Worm (Caenorhabditis elegans): ENCODE results near the gene bath-9.

Gene bath-9

ce11 chrII:3428158-3428704 lies 51.3 kb downstream of the bath-9 start:
- no peak for TF ChIP-seq hlh-15 (tag; optimal IDR thresholded peaks at IDR 0.05)
- no peak for TF ChIP-seq pha-4 (tag; optimal IDR thresholded peaks at IDR 0.05)
- no peak for TF ChIP-seq fkh-10 (GFP tag; optimal IDR thresholded peaks at IDR 0.05)
- no peak for TF ChIP-seq ahr-1 (tag; optimal IDR thresholded peaks at IDR 0.05)
- peak; percentile 17 for TF ChIP-seq sox-4 (tag; optimal IDR thresholded peaks at IDR 0.05)
- peak; percentile 85 for TF ChIP-seq ceh-48 (tag; optimal IDR thresholded peaks at IDR 0.05)
- no peak for TF ChIP-seq unc-42 (tag; optimal IDR thresholded peaks at IDR 0.05)
- no peak for TF ChIP-seq ceh-18 (tag; optimal IDR thresholded peaks at IDR 0.05)
- no peak for TF ChIP-seq elt-2 (tag; optimal IDR thresholded peaks at IDR 0.05)
- TF ChIP-seq nfya-1 (tag; optimal IDR thresholded peaks at IDR 0.05) = peak; percentile 8
- TF ChIP-seq C38D4.7 (GFP tag; optimal IDR thresholded peaks at IDR 0.05) = no peak
- TF ChIP-seq ets-4 (tag; optimal IDR thresholded peaks at IDR 0.05) = no peak
- TF ChIP-seq ceh-34 (tag; optimal IDR thresholded peaks at IDR 0.05) = no peak
- TF ChIP-seq zip-5 (tag; optimal IDR thresholded peaks at IDR 0.05) = no peak
- no peak for TF ChIP-seq odd-2 (tag; optimal IDR thresholded peaks at IDR 0.05)
- TF ChIP-seq Y22D7AL.16 (tag; optimal IDR thresholded peaks at IDR 0.05) = no peak
- no peak for TF ChIP-seq hlh-13 (GFP tag; optimal IDR thresholded peaks at IDR 0.05)
- no peak for TF ChIP-seq fkh-6 (tag; optimal IDR thresholded peaks at IDR 0.05)
- no peak for TF ChIP-seq ama-1 (optimal IDR thresholded peaks at IDR 0.05)
- TF ChIP-seq unc-86 (tag; optimal IDR thresholded peaks at IDR 0.05) = no peak
- TF ChIP-seq ztf-16 (tag; optimal IDR thresholded peaks at IDR 0.05) = no peak
- TF ChIP-seq nhr-232 (tag; optimal IDR thresholded peaks at IDR 0.05) = no peak
- no peak for TF ChIP-seq rnt-1 (tag; optimal IDR thresholded peaks at IDR 0.05)
- TF ChIP-seq dve-1 (tag; optimal IDR thresholded peaks at IDR 0.05) = no peak
- peak; percentile 28 for TF ChIP-seq hlh-30 (tag; optimal IDR thresholded peaks at IDR 0.05; ENCODE audit: insufficient read depth)
- TF ChIP-seq pat-9 (tag; optimal IDR thresholded peaks at IDR 0.05) = no peak
- no peak for TF ChIP-seq unc-3 (GFP tag; conservative IDR thresholded peaks at IDR 0.05)
- peak; percentile 11 for TF ChIP-seq unc-3 (tag; optimal IDR thresholded peaks at IDR 0.05)
- no peak for TF ChIP-seq mec-3 (tag; optimal IDR thresholded peaks at IDR 0.05; ENCODE audit: borderline replicate concordance)
- TF ChIP-seq npax-4 (tag; optimal IDR thresholded peaks at IDR 0.05) = no peak
- no peak for TF ChIP-seq madf-2 (tag; optimal IDR thresholded peaks at IDR 0.05)
- TF ChIP-seq ref-2 (tag; optimal IDR thresholded peaks at IDR 0.05) = no peak
- TF ChIP-seq dmd-4 (tag; optimal IDR thresholded peaks at IDR 0.05; ENCODE audit: borderline replicate concordance) = no peak
- no peak for TF ChIP-seq K09A11.1 (tag; optimal IDR thresholded peaks at IDR 0.05; ENCODE audit: insufficient read depth)
- no peak for TF ChIP-seq ceh-14 (tag; optimal IDR thresholded peaks at IDR 0.05)
- no peak for TF ChIP-seq hlh-8 (tag; optimal IDR thresholded peaks at IDR 0.05)
- TF ChIP-seq ceh-19 (GFP tag; optimal IDR thresholded peaks at IDR 0.05) = peak; percentile 49
- no peak for TF ChIP-seq che-1 (tag; optimal IDR thresholded peaks at IDR 0.05)
- no peak for TF ChIP-seq nhr-11 (tag; optimal IDR thresholded peaks at IDR 0.05)
- TF ChIP-seq sdc-2 (tag; optimal IDR thresholded peaks at IDR 0.05) = no peak

Measured in whole organism, late embryonic.